Worm (Caenorhabditis elegans): ENCODE measurements around the gene grl-29.
A peak's percentile ranks its signal among the peaks of the same experiment; 100 is the strongest.

Gene grl-29

ce11 chrV:3585011-3585410, 30.0 kb upstream of the grl-29 start (continued):
- TF ChIP-seq bed-1 (GFP tag; IDR thresholded peaks at IDR 0.05) (no peak), unc-130 (GFP tag; optimal IDR thresholded peaks at IDR 0.05) (peak; percentile 90), snpc-3.4 (tag; optimal IDR thresholded peaks at IDR 0.05) (peak; percentile 53), mxl-1 (tag; optimal IDR thresholded peaks at IDR 0.05) (peak; percentile 21), nfya-1 (tag; optimal IDR thresholded peaks at IDR 0.05; ENCODE audit: borderline replicate concordance, insufficient read depth) (no peak), aptf-2 (GFP tag; conservative IDR thresholded peaks at IDR 0.05) (no peak), ekl-4 (GFP tag; IDR thresholded peaks at IDR 0.05) (peak; percentile 79; the same call in 1 of the 2 replicates), ceh-100 (GFP tag; IDR thresholded peaks at IDR 0.05) (peak; percentile 33; the same call in 1 of the 2 replicates), Y56A3A.18 (GFP tag; IDR thresholded peaks at IDR 0.05) (no peak), dpff-1 (tag; optimal IDR thresholded peaks at IDR 0.05) (no peak), bed-2 (GFP tag; IDR thresholded peaks at IDR 0.05) (no peak), mel-28 (tag; optimal IDR thresholded peaks at IDR 0.05; ENCODE audit: borderline replicate concordance) (no peak), hmg-1.2 (GFP tag; IDR thresholded peaks at IDR 0.05) (no peak; the same call in 1 of the 2 replicates), sptf-2 (GFP tag; optimal IDR thresholded peaks at IDR 0.05) (no peak), ama-1 (optimal IDR thresholded peaks at IDR 0.05) (no peak), ama-1 (GFP tag; optimal IDR thresholded peaks at IDR 0.05) (peak; percentile 67 to 71), lag-1 (GFP tag; IDR thresholded peaks at IDR 0.05) (no peak), nhr-80 (tag; optimal IDR thresholded peaks at IDR 0.05) (no peak), nhr-27 (tag; optimal IDR thresholded peaks at IDR 0.05) (no peak), dpl-1 (GFP tag; optimal IDR thresholded peaks at IDR 0.05) (no peak), lir-1 (GFP tag; conservative IDR thresholded peaks at IDR 0.05) (no peak), F39B2.1 (GFP tag; IDR thresholded peaks at IDR 0.05) (0 out of 2 replicates have a peak, but pooled peaks have one; percentile 34), Y67H2A.10 (GFP tag; conservative IDR thresholded peaks at IDR 0.05) (no peak), egrh-3 (GFP tag; IDR thresholded peaks at IDR 0.05) (no peak), zim-3 (tag; optimal IDR thresholded peaks at IDR 0.05) (no peak), unc-62 (GFP tag; optimal IDR thresholded peaks at IDR 0.05) (no peak), nfyb-1 (GFP tag; IDR thresholded peaks at IDR 0.05) (peak; percentile 71), F57C9.4 (tag; optimal IDR thresholded peaks at IDR 0.05) (no peak), hlh-26 (GFP tag; conservative IDR thresholded peaks at IDR 0.05) (no peak), fkh-3 (tag; optimal IDR thresholded peaks at IDR 0.05) (no peak), Y95B8A.8 (GFP tag; IDR thresholded peaks at IDR 0.05) (no peak), ztf-25 (GFP tag; IDR thresholded peaks at IDR 0.05) (peak; percentile 35; the same call in 1 of the 2 replicates), attf-6 (GFP tag; IDR thresholded peaks at IDR 0.05) (0 out of 2 replicates have a peak, but pooled peaks have one; percentile 61), rpc-1 (optimal IDR thresholded peaks at IDR 0.05) (no peak), rpc-1 (tag; optimal IDR thresholded peaks at IDR 0.05) (peak; percentile 15), F49E8.2 (tag; optimal IDR thresholded peaks at IDR 0.05; ENCODE audit: insufficient read depth) (peak; percentile 77), C06A6.2 (GFP tag; conservative IDR thresholded peaks at IDR 0.05) (no peak), pbrm-1 (GFP tag; IDR thresholded peaks at IDR 0.05) (peak; percentile 51), mes-4 (tag; optimal IDR thresholded peaks at IDR 0.05) (no peak), let-607 (tag; optimal IDR thresholded peaks at IDR 0.05) (peak in 1 of 2 experiments; percentile 7), D2030.7 (GFP tag; IDR thresholded peaks at IDR 0.05) (peak; percentile 88)

DNA sequence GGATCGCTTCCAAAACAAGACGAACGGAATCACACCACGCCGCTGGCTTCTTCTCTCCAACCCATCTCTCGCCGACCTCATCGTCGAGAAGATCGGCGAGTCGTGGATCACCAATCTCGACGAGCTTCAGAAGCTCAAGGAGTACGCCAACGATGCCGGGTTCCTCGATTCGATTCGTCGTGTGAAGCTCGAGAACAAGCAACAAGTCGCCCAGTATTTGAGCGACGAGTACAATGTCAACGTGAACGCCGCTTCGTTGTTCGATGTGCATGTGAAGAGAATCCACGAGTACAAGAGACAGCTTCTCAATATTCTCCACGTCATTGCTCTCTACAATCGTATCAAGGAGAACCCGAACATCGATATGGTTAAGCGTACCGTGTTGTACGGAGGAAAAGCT, 28.6 kb upstream of the grl-29 start:
- TF ChIP-seq Y79H2A.3 (GFP tag; conservative IDR thresholded peaks at IDR 0.05) (no peak), ekl-4 (GFP tag; IDR thresholded peaks at IDR 0.05) (no peak), ccch-3 (GFP tag; optimal IDR thresholded peaks at IDR 0.05) (no peak), Y53G8AR.9 (GFP tag; conservative IDR thresholded peaks at IDR 0.05) (no peak), hsf-1 (GFP tag; IDR thresholded peaks at IDR 0.05) (no peak), ceh-79 (tag; optimal IDR thresholded peaks at IDR 0.05) (no peak), lin-40 (tag; optimal IDR thresholded peaks at IDR 0.05) (no peak), egrh-3 (GFP tag; IDR thresholded peaks at IDR 0.05) (no peak), T07F8.4 (tag; optimal IDR thresholded peaks at IDR 0.05) (no peak), aptf-2 (GFP tag; conservative IDR thresholded peaks at IDR 0.05) (no peak), rec-8 (tag; optimal IDR thresholded peaks at IDR 0.05) (no peak), F57A8.1 (GFP tag; optimal IDR thresholded peaks at IDR 0.05) (no peak)

All from whole organism, young adult.